Worm (Caenorhabditis elegans): Measurements from ENCODE around the gene F35C11.2.

F35C11.2 gene

ce11 chrII:8225347-8225746 is 23.3 kb downstream of the F35C11.2 start:
- TF ChIP-seq unc-120 (tag; optimal IDR thresholded peaks at IDR 0.05; ENCODE audit: poor library complexity, severe bottlenecking) (no peak), bed-3 (GFP tag; optimal IDR thresholded peaks at IDR 0.05) (no peak), sem-2 (GFP tag; optimal IDR thresholded peaks at IDR 0.05) (no peak), lin-32 (GFP tag; optimal IDR thresholded peaks at IDR 0.05) (no peak), tbx-8 (GFP tag; optimal IDR thresholded peaks at IDR 0.05) (no peak), nhr-237 (tag; optimal IDR thresholded peaks at IDR 0.05) (no peak), flh-1 (GFP tag; optimal IDR thresholded peaks at IDR 0.05) (no peak), ceh-39 (tag; optimal IDR thresholded peaks at IDR 0.05) (no peak), elt-1 (tag; optimal IDR thresholded peaks at IDR 0.05; ENCODE audit: borderline replicate concordance, insufficient read depth) (no peak), unc-62 (GFP tag; optimal IDR thresholded peaks at IDR 0.05) (no peak), ztf-11 (tag; optimal IDR thresholded peaks at IDR 0.05) (no peak), drap-1 (GFP tag; optimal IDR thresholded peaks at IDR 0.05) (no peak), M03D4.4 (tag; optimal IDR thresholded peaks at IDR 0.05) (no peak), zip-8 (tag; optimal IDR thresholded peaks at IDR 0.05) (no peak), nhr-76 (tag; optimal IDR thresholded peaks at IDR 0.05) (no peak), ceh-43 (GFP tag; optimal IDR thresholded peaks at IDR 0.05) (no peak), sptf-1 (tag; optimal IDR thresholded peaks at IDR 0.05) (no peak), ces-1 (GFP tag; optimal IDR thresholded peaks at IDR 0.05) (no peak), mep-1 (tag; optimal IDR thresholded peaks at IDR 0.05) (no peak), cnd-1 (tag; optimal IDR thresholded peaks at IDR 0.05) (no peak)

ce11 chrII:8224623-8225022 is 24.0 kb downstream of the F35C11.2 start:
- TF ChIP-seq elt-1 (tag; optimal IDR thresholded peaks at IDR 0.05; ENCODE audit: borderline replicate concordance, insufficient read depth): peak; percentile 36
- TF ChIP-seq nhr-2 (tag; optimal IDR thresholded peaks at IDR 0.05): no peak
- TF ChIP-seq zip-8 (tag; optimal IDR thresholded peaks at IDR 0.05): peak; percentile 60

ce11 chrII:8223945-8224344 is 24.7 kb downstream of the F35C11.2 start:
- TF ChIP-seq elt-1 (tag; optimal IDR thresholded peaks at IDR 0.05; ENCODE audit: borderline replicate concordance, insufficient read depth) (no peak), nhr-2 (tag; optimal IDR thresholded peaks at IDR 0.05) (no peak), ceh-39 (tag; optimal IDR thresholded peaks at IDR 0.05) (no peak), ceh-43 (GFP tag; optimal IDR thresholded peaks at IDR 0.05) (no peak), sptf-1 (tag; optimal IDR thresholded peaks at IDR 0.05) (no peak)

- peak; percentile 28 for TF ChIP-seq ham-2 (GFP tag; optimal IDR thresholded peaks at IDR 0.05)
- TF ChIP-seq tbx-8 (GFP tag; optimal IDR thresholded peaks at IDR 0.05): no peak
- no peak for TF ChIP-seq hlh-1 (tag; optimal IDR thresholded peaks at IDR 0.05)
- no peak for TF ChIP-seq sptf-1 (tag; optimal IDR thresholded peaks at IDR 0.05)
- TF ChIP-seq lsy-2 (tag; optimal IDR thresholded peaks at IDR 0.05): no peak
- no peak for TF ChIP-seq nhr-76 (tag; optimal IDR thresholded peaks at IDR 0.05)
- no peak for TF ChIP-seq unc-62 (GFP tag; optimal IDR thresholded peaks at IDR 0.05)
- TF ChIP-seq snpc-4 (tag; optimal IDR thresholded peaks at IDR 0.05): no peak
- no peak for TF ChIP-seq blmp-1 (tag; optimal IDR thresholded peaks at IDR 0.05)
- TF ChIP-seq elt-1 (tag; optimal IDR thresholded peaks at IDR 0.05; ENCODE audit: borderline replicate concordance, insufficient read depth): no peak
- peak; percentile 60 for TF ChIP-seq ceh-43 (GFP tag; optimal IDR thresholded peaks at IDR 0.05)
- no peak for TF ChIP-seq flh-1 (GFP tag; optimal IDR thresholded peaks at IDR 0.05)
- no peak for TF ChIP-seq nhr-237 (tag; optimal IDR thresholded peaks at IDR 0.05)
- TF ChIP-seq drap-1 (GFP tag; optimal IDR thresholded peaks at IDR 0.05): no peak
- TF ChIP-seq mab-5 (tag; optimal IDR thresholded peaks at IDR 0.05): no peak
- TF ChIP-seq nhr-28 (tag; optimal IDR thresholded peaks at IDR 0.05): no peak
- TF ChIP-seq ceh-39 (tag; optimal IDR thresholded peaks at IDR 0.05): no peak
- no peak for TF ChIP-seq lin-32 (GFP tag; optimal IDR thresholded peaks at IDR 0.05)
- no peak for TF ChIP-seq bed-3 (GFP tag; optimal IDR thresholded peaks at IDR 0.05)
- no peak for TF ChIP-seq ztf-11 (tag; optimal IDR thresholded peaks at IDR 0.05)
- TF ChIP-seq elt-3 (tag; optimal IDR thresholded peaks at IDR 0.05): no peak
- no peak for TF ChIP-seq zip-8 (tag; optimal IDR thresholded peaks at IDR 0.05)
- TF ChIP-seq sem-2 (GFP tag; optimal IDR thresholded peaks at IDR 0.05): no peak
- TF ChIP-seq mls-2 (tag; optimal IDR thresholded peaks at IDR 0.05): peak; percentile 19
- TF ChIP-seq nhr-12 (tag; optimal IDR thresholded peaks at IDR 0.05): no peak
Measured at ce11 chrII:8223422-8223821, 25.2 kb downstream of the F35C11.2 start.

Measured in whole organism, mixed stage, embryonic.